Worm (Caenorhabditis elegans) whole organism, L1 larva: Measurements from ENCODE around the gene manf-1.

Source experiments
- C04F5.9 ChIP-seq: sonication (generic microtip); optimal IDR thresholded peaks from 2 replicates; lab custom pipeline; 2016; ENCODE audit warnings: missing genetic modification characterization, missing compliant biosample characterization
- dpl-1 ChIP-seq, 3 experiments: fragments of 150-350 bp in 2 of 3; sonication (generic microtip) in 1 of 3; optimal IDR thresholded peaks; 2 replicates each; lab custom pipeline; 2014 to 2017; ENCODE audit warnings: missing biosample characterization in 3 of 3, missing genetic modification characterization in 3 of 3, missing genetic modification reagents in 3 of 3
- dsc-1 ChIP-seq: sonication (generic microtip); optimal IDR thresholded peaks from 2 replicates; lab custom pipeline; 2016; ENCODE audit warnings: mild to moderate bottlenecking, missing genetic modification characterization, missing compliant biosample characterization
- egl-13 ChIP-seq: sonication (generic microtip); optimal IDR thresholded peaks from 2 replicates; lab custom pipeline; 2016; ENCODE audit warnings: missing genotype, missing genetic modification reagents, missing genetic modification characterization, missing compliant biosample characterization
- ets-5 ChIP-seq: fragments of 200-800 bp; sonication (Bioruptor generic); IDR thresholded peaks from 2 replicates; pipeline ENCODE4 v1.3.6; 2022; ENCODE audit warnings: missing genetic modification characterization, missing compliant biosample characterization
- fkh-4 ChIP-seq: sonication (generic microtip); optimal IDR thresholded peaks from 2 replicates; lab custom pipeline; 2016; ENCODE audit warnings: missing compliant biosample characterization, missing genetic modification characterization, borderline replicate concordance
- fos-1 ChIP-seq: fragments of 150-350 bp; optimal IDR thresholded peaks from 2 replicates; lab custom pipeline; 2014; ENCODE audit warnings: missing biosample characterization, missing genetic modification characterization
- hlh-17 ChIP-seq: fragments of 200-800 bp; sonication (Bioruptor generic); optimal IDR thresholded peaks from 2 replicates; lab custom pipeline; 2018; ENCODE audit warnings: missing genetic modification characterization, mild to moderate bottlenecking, missing compliant biosample characterization, moderate library complexity, borderline replicate concordance
- lin-35 ChIP-seq, 2 experiments: fragments of 150-350 bp; optimal IDR thresholded peaks; 2 replicates each; lab custom pipeline; 2014; ENCODE audit warnings: missing biosample characterization in 2 of 2, missing genetic modification characterization in 2 of 2, missing genetic modification reagents in 2 of 2
- mef-2 ChIP-seq: fragments of 150-350 bp; optimal IDR thresholded peaks from 2 replicates; lab custom pipeline; 2014; ENCODE audit warnings: missing biosample characterization, missing genetic modification characterization
- nhr-28 ChIP-seq: fragments of 150-350 bp; optimal IDR thresholded peaks from 2 replicates; lab custom pipeline; 2014; ENCODE audit warnings: missing biosample characterization, missing genetic modification characterization
- nhr-77 ChIP-seq: fragments of 150-350 bp; optimal IDR thresholded peaks from 2 replicates; lab custom pipeline; 2014; ENCODE audit warnings: missing biosample characterization, missing genetic modification characterization
- pqm-1 ChIP-seq: sonication (generic microtip); optimal IDR thresholded peaks from 3 replicates; lab custom pipeline; 2017; ENCODE audit warnings: missing biosample characterization, missing genetic modification characterization
- rnt-1 ChIP-seq: sonication (generic microtip); optimal IDR thresholded peaks from 2 replicates; lab custom pipeline; 2016; ENCODE audit warnings: mild to moderate bottlenecking, missing genetic modification characterization, moderate library complexity, missing compliant biosample characterization
- skn-1 ChIP-seq: fragments of 150-350 bp; optimal IDR thresholded peaks from 2 replicates; lab custom pipeline; 2014; ENCODE audit warnings: missing biosample characterization, missing genetic modification characterization
- sptf-1 ChIP-seq: fragments of 150-350 bp; optimal IDR thresholded peaks from 2 replicates; lab custom pipeline; 2014; ENCODE audit warnings: missing biosample characterization, missing genetic modification characterization
- unc-130 ChIP-seq: fragments of 150-350 bp; optimal IDR thresholded peaks from 2 replicates; lab custom pipeline; 2017; ENCODE audit warnings: missing biosample characterization, missing genetic modification characterization, inconsistent platforms

Gene manf-1

ce11 chrIV:2886655-2887054, 41.6 kb downstream of the manf-1 start, which contains the start of gene dml-1:
TSS of gene dml-1 (plus strand) at chrIV:2886955.
- TF ChIP-seq dpl-1 (GFP tag; optimal IDR thresholded peaks at IDR 0.05; lab: Kevin White, UChicago) (no peak), sptf-1 (tag; lab: Kevin White, UChicago) (no peak), lin-35 (GFP tag; optimal IDR thresholded peaks at IDR 0.05; lab: Kevin White, UChicago) (no peak), mef-2 (no peak), fkh-4 (no peak), nhr-28 (no peak), ets-5 (no peak), C04F5.9 (tag; lab: Kevin White, UChicago) (no peak), pqm-1 (no peak), hlh-17 (no peak), skn-1 (tag; lab: Kevin White, UChicago) (no peak)

DNA sequence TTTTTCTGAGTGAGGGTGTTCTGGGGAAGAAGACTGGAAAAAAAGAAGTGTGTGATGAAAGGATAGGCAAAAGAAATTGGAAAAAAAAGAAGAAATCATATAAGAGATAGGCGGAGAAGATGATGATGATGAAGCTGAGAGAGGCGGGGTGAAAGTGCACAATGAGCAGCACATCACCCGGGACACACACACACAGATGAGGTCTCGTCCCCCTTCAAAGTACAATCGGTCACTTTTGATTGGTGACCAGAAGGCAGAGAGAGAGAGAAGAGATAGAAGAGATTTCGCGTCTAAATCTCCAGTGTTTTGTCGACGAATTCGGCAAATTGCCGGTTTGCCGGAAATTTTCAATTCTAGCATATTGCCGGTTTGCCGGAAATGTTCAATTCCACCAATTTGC, 43.0 kb downstream of the manf-1 start:
- TF ChIP-seq fos-1 (tag; lab: Kevin White, UChicago) (no peak), rnt-1 (tag; lab: Kevin White, UChicago) (peak; percentile 54), nhr-77 (no peak), egl-13 (no peak), unc-130 (tag; lab: Kevin White, UChicago) (peak; percentile 5), dsc-1 (tag; lab: Kevin White, UChicago) (peak; percentile 38)
